Worm (Caenorhabditis elegans): ENCODE measurements around the gene K02C4.5.

Gene K02C4.5

DNA sequence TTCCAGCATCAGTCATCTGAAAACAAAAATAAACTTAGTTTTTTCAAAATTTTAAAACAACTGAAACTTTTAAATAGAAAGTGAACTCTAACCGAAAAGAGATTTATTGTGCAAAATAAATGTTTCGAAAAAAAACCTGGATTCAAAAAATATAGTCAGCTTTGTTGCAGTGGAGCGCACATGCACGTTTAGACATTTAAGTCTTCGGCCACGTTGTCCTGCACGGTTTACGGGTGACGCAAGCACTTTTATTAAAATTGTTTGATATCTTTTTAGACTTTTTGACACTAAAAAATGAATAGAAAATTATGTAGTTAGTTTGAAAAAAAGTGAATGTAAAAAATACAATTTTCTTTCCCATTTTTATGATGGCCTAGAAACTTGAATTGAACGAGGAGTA is 38.8 kb upstream of the K02C4.5 start, which contains the start of the genes ubh-4 and algn-6:
Gene ubh-4 (minus strand): TSS at position 182 of the 400 bp plus-strand sequence.
Gene algn-6 (plus strand): TSS at position 387 of the 400 bp plus-strand sequence.
- no peak for TF ChIP-seq hmg-4 (GFP tag; optimal IDR thresholded peaks at IDR 0.05)
- no peak for TF ChIP-seq B0310.2 (tag; optimal IDR thresholded peaks at IDR 0.05)
- no peak for TF ChIP-seq sea-1 (GFP tag; conservative IDR thresholded peaks at IDR 0.05)
- TF ChIP-seq tbx-37 (GFP tag; conservative IDR thresholded peaks at IDR 0.05): 0 out of 2 replicates have a peak, but pooled peaks have one; percentile 7
- TF ChIP-seq hmbx-1 (tag; optimal IDR thresholded peaks at IDR 0.05): no peak
- no peak for TF ChIP-seq ceh-36 (tag; optimal IDR thresholded peaks at IDR 0.05)
- TF ChIP-seq tbx-11 (GFP tag; IDR thresholded peaks at IDR 0.05): no peak
- TF ChIP-seq ama-1 (optimal IDR thresholded peaks at IDR 0.05): no peak
- no peak for TF ChIP-seq F13C5.2 (tag; optimal IDR thresholded peaks at IDR 0.05)

DNA sequence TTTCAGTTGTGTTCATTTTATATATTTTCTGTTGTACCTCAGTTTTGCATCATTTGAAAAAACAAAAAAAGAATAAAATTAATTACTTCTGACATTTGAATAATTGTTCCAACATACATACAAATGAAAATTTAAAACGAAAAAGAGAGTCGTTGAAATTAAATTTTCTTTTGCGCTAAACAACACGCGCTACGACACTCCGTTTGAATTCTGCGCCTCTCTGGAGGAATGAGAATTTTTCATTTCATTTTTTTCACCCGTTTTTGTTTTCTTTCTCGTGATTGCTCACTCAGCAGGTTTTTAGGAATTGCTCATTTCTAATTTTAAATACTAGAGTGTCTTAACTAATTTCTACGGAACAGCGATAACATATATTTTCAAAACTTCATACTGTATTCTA is 36.6 kb upstream of the K02C4.5 start:
- TF ChIP-seq hmg-4 (GFP tag; optimal IDR thresholded peaks at IDR 0.05) (no peak), scrt-1 (GFP tag; IDR thresholded peaks at IDR 0.05) (no peak), hnd-1 (tag; optimal IDR thresholded peaks at IDR 0.05) (no peak), ets-7 (tag; optimal IDR thresholded peaks at IDR 0.05) (no peak), hmbx-1 (tag; optimal IDR thresholded peaks at IDR 0.05) (no peak), tra-4 (tag; optimal IDR thresholded peaks at IDR 0.05) (no peak), ceh-13 (GFP tag; optimal IDR thresholded peaks at IDR 0.05) (no peak), aly-1 (tag; optimal IDR thresholded peaks at IDR 0.05) (no peak), B0310.2 (tag; optimal IDR thresholded peaks at IDR 0.05) (no peak)

DNA sequence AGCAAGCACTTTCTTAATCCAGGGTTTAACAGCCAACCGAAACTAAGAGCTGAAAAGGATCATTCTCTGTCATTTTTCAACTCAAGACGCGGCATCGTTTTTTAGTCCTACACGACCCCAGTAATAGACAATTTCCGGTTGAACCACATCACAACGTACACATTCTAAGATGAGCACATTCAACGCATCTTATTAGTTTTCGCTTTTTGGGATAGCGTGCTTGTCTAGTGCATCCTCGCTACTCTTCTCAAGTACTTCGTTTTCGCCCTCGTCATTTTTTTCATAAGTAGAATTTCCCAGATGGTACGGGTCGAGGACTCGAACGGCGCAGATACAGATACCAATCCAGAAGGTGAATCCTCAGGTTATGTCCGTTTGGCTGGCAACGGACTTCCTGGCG is 35.9 kb upstream of the K02C4.5 start, which contains the start of gene T05H10.1:
Gene T05H10.1 (plus strand): TSS at position 301 of the 400 bp plus-strand sequence.
- TF ChIP-seq hmg-4 (GFP tag; optimal IDR thresholded peaks at IDR 0.05) (no peak), B0310.2 (tag; optimal IDR thresholded peaks at IDR 0.05) (no peak), flt-1 (GFP tag; IDR thresholded peaks at IDR 0.05) (no peak), pes-1 (GFP tag; IDR thresholded peaks at IDR 0.05) (no peak), sea-1 (GFP tag; conservative IDR thresholded peaks at IDR 0.05) (no peak), scrt-1 (GFP tag; IDR thresholded peaks at IDR 0.05) (no peak)

DNA sequence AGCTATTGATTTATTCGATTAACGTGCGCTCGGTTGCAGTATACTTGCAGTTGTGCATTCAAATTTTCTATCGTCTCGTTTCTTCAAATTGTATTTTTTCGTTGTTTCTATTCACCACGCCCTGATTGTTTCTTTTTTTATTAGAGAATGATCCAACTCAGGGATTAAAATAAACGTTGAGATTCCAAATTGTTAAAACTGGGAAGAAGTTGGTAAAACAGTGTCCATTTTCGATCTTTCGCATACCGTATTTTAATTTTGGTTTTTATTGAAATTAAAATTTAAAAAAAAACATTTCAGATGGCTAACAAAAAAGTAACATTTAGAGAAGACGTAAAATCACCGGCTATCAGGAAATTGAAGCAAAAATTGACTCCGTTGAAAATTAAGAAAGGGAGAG is 31.0 kb upstream of the K02C4.5 start, which contains the start of gene apn-1:
Gene apn-1 (plus strand): TSS at position 301 of the 400 bp plus-strand sequence.
- TF ChIP-seq tbx-11 (GFP tag; IDR thresholded peaks at IDR 0.05) (no peak), aly-1 (tag; optimal IDR thresholded peaks at IDR 0.05) (no peak), hmbx-1 (tag; optimal IDR thresholded peaks at IDR 0.05) (no peak), flt-1 (GFP tag; IDR thresholded peaks at IDR 0.05) (no peak), ama-1 (optimal IDR thresholded peaks at IDR 0.05) (no peak), tbx-37 (GFP tag; conservative IDR thresholded peaks at IDR 0.05) (no peak), hnd-1 (tag; optimal IDR thresholded peaks at IDR 0.05) (no peak), B0310.2 (tag; optimal IDR thresholded peaks at IDR 0.05) (no peak), ceh-36 (tag; optimal IDR thresholded peaks at IDR 0.05) (no peak), hmg-4 (GFP tag; optimal IDR thresholded peaks at IDR 0.05) (no peak), ets-7 (tag; optimal IDR thresholded peaks at IDR 0.05) (no peak), sea-1 (GFP tag; conservative IDR thresholded peaks at IDR 0.05) (no peak), scrt-1 (GFP tag; IDR thresholded peaks at IDR 0.05) (no peak), pes-1 (GFP tag; IDR thresholded peaks at IDR 0.05) (no peak), tra-4 (tag; optimal IDR thresholded peaks at IDR 0.05) (no peak), ceh-13 (GFP tag; optimal IDR thresholded peaks at IDR 0.05) (no peak), F13C5.2 (tag; optimal IDR thresholded peaks at IDR 0.05) (no peak)

DNA sequence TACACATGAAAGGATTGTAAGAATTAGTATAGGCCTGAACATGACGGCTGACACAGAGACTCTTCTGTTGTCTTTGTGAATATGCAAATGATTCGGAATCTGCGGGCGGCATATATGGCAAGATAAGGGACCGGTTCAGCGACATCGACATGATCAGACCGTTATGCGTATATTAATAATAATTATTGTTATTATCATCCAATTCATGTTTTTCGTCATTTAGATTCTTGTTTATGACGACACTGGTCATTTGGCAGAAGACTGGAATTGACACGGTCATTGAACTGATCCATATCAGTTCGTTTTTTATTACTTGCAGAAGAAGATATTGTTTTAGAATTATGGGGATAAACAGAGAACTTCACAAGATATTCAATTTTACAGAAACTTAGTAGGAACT is 27.8 kb upstream of the K02C4.5 start, which contains the start of gene mtre-1:
Gene mtre-1 (minus strand): TSS at position 101 of the 400 bp plus-strand sequence.
- TF ChIP-seq tbx-11 (GFP tag; IDR thresholded peaks at IDR 0.05): no peak
- no peak for TF ChIP-seq sea-1 (GFP tag; conservative IDR thresholded peaks at IDR 0.05)
- TF ChIP-seq B0310.2 (tag; optimal IDR thresholded peaks at IDR 0.05): no peak
- no peak for TF ChIP-seq hmg-4 (GFP tag; optimal IDR thresholded peaks at IDR 0.05)
- no peak for TF ChIP-seq ceh-13 (GFP tag; optimal IDR thresholded peaks at IDR 0.05)
- no peak for TF ChIP-seq hmbx-1 (tag; optimal IDR thresholded peaks at IDR 0.05)
- TF ChIP-seq ama-1 (optimal IDR thresholded peaks at IDR 0.05): no peak
- TF ChIP-seq ets-7 (tag; optimal IDR thresholded peaks at IDR 0.05): no peak
- no peak for TF ChIP-seq flt-1 (GFP tag; IDR thresholded peaks at IDR 0.05)
- TF ChIP-seq aly-1 (tag; optimal IDR thresholded peaks at IDR 0.05): no peak
- TF ChIP-seq ceh-36 (tag; optimal IDR thresholded peaks at IDR 0.05): no peak

DNA sequence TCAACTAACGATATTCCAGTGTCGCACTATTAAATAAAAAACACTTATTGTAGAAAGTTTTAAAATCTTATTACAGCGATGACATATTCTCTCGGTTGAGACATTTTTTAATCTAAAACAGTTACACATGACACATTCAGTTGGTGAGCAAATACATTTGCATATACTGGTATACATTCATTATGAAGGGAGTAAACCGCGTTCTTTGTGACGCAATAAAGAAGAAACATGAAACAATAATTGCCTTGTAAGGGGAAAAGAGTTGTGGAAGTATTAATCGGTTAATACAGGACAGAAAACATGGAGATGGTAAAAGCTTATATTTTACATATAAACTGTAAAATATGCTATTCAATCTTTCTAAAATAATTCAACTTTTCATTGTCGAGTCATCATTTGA is 26.9 kb upstream of the K02C4.5 start:
- TF ChIP-seq tbx-11 (GFP tag; IDR thresholded peaks at IDR 0.05) (no peak), flt-1 (GFP tag; IDR thresholded peaks at IDR 0.05) (no peak), ceh-13 (GFP tag; optimal IDR thresholded peaks at IDR 0.05) (no peak)

DNA sequence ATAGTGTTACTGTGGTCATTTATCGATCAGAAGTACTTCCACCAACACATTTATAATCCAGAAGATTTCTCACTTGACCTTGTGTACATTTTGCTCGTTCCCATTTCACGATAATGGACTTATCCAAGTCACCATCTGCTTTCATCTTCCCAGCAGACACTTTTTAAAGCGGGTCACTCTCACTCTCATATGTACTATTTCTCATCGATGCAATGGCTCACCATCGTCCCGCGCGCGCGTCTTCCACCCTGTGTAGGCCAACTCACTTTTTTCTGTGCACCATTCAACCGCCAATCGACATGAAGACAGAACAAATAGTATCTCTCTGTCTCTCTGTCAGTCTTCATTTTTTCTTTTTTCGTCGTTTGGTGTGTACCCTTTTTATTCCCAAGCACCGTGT is 26.1 kb upstream of the K02C4.5 start:
- no peak for TF ChIP-seq ceh-13 (GFP tag; optimal IDR thresholded peaks at IDR 0.05)
- no peak for TF ChIP-seq sea-1 (GFP tag; conservative IDR thresholded peaks at IDR 0.05)
- TF ChIP-seq ets-7 (tag; optimal IDR thresholded peaks at IDR 0.05): no peak
- no peak for TF ChIP-seq hmg-4 (GFP tag; optimal IDR thresholded peaks at IDR 0.05)
- TF ChIP-seq tbx-37 (GFP tag; conservative IDR thresholded peaks at IDR 0.05): no peak
- TF ChIP-seq tra-4 (tag; optimal IDR thresholded peaks at IDR 0.05): no peak
- no peak for TF ChIP-seq ceh-36 (tag; optimal IDR thresholded peaks at IDR 0.05)
- no peak for TF ChIP-seq tbx-11 (GFP tag; IDR thresholded peaks at IDR 0.05)
- TF ChIP-seq ama-1 (optimal IDR thresholded peaks at IDR 0.05): no peak
- no peak for TF ChIP-seq pes-1 (GFP tag; IDR thresholded peaks at IDR 0.05)

DNA sequence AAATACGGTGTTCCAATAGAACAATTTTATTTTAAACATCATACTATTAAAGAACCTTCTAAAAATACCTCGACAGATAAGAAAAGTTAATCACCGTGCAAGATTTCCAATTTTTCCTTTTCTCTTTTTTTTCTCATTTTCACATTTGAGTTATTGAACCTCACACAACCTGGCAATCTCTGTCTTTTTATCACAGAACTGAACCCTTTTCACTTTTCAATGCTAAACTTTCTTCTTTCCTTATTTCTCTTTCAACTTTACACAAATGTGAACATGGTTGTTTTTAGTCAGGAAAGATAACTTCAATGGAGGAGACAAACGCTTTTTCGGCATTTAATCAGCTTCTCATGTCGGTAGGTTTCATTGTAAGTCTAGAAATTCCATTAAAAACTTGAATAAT is 25.4 kb upstream of the K02C4.5 start, which contains the start of gene T05H10.4:
Gene T05H10.4 (plus strand): TSS at position 301 of the 400 bp plus-strand sequence.
- TF ChIP-seq ceh-13 (GFP tag; optimal IDR thresholded peaks at IDR 0.05) (no peak), flt-1 (GFP tag; IDR thresholded peaks at IDR 0.05) (no peak), tra-4 (tag; optimal IDR thresholded peaks at IDR 0.05) (no peak)
